Fruit fly (Drosophila melanogaster): Measurements from ENCODE around the gene Rrp6.

The Rrp6 gene

dm6 chr3R:14846924-14847599 is 39.0 kb downstream of the Rrp6 start (continued):
- peak; percentile 17; the same call in 1 of the 3 replicates for TF ChIP-seq so (GFP tag; IDR thresholded peaks at IDR 0.05)
- TF ChIP-seq fd3F (GFP tag; optimal IDR thresholded peaks at IDR 0.05) = no peak
- TF ChIP-seq ttk (GFP tag; IDR thresholded peaks at IDR 0.05) = 0 out of 2 replicates have a peak, but pooled peaks have one; percentile 37
- TF ChIP-seq dmrt99B (tag; optimal IDR thresholded peaks at IDR 0.05) = peak; percentile 9
- no peak for TF ChIP-seq Xbp1 (GFP tag; optimal IDR thresholded peaks at IDR 0.05)
- no peak for TF ChIP-seq ind (GFP tag; optimal IDR thresholded peaks at IDR 0.05)
- TF ChIP-seq Ptx1 (GFP tag; IDR thresholded peaks at IDR 0.05) = peak; percentile 31; the same call in 1 of the 2 replicates
- no peak for TF ChIP-seq CG15479 (GFP tag; optimal IDR thresholded peaks at IDR 0.05)
- TF ChIP-seq Neu2 (GFP tag; optimal IDR thresholded peaks at IDR 0.05; ENCODE audit: borderline replicate concordance) = no peak
- no peak for TF ChIP-seq Hr51 (GFP tag; optimal IDR thresholded peaks at IDR 0.05)
- no peak for TF ChIP-seq CG17328 (GFP tag; IDR thresholded peaks at IDR 0.05)

DNA sequence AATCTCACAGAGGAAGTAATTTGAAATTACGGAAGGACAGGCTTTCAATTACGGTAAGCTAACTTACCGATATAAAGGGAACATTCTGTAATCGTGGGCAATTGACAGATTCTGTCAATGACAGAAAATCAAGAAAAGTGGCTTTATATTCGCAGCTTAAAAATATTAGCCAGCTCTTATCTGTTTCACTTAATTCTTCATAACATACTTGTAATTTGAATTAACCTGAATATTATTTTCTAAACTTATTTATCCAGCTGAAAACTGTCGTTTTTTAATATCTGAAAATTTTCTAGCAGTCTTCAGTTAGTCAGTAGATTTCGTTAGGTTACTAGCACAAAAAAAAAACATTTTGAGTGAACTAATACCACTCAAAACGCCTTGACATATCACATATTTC is 41.3 kb downstream of the Rrp6 start, which contains the start of gene CG3610:
TSS of gene CG3610 (plus strand) at position 301 of the 400 bp plus-strand sequence.
- TF ChIP-seq CG11093 (GFP tag; IDR thresholded peaks at IDR 0.05) (no peak), fru (optimal IDR thresholded peaks at IDR 0.05) (no peak), CG4617 (GFP tag; optimal IDR thresholded peaks at IDR 0.05; ENCODE audit: borderline replicate concordance) (no peak), CoRest (tag; optimal IDR thresholded peaks at IDR 0.05) (no peak), CG12769 (tag; optimal IDR thresholded peaks at IDR 0.05) (no peak), peb (GFP tag; IDR thresholded peaks at IDR 0.05) (no peak), ase (GFP tag; IDR thresholded peaks at IDR 0.05) (no peak), odd (GFP tag; optimal IDR thresholded peaks at IDR 0.05) (no peak), CG10209 (GFP tag; optimal IDR thresholded peaks at IDR 0.05) (no peak), zen2 (GFP tag; IDR thresholded peaks at IDR 0.05; ENCODE audit: partially characterized antibody) (no peak), usp (GFP tag; optimal IDR thresholded peaks at IDR 0.05) (no peak), insv (GFP tag; optimal IDR thresholded peaks at IDR 0.05) (no peak), Ssrp (tag; optimal IDR thresholded peaks at IDR 0.05) (no peak), E2f1 (GFP tag; IDR thresholded peaks at IDR 0.05) (no peak), CG4424 (GFP tag; optimal IDR thresholded peaks at IDR 0.05) (no peak), CG11504 (tag; optimal IDR thresholded peaks at IDR 0.05) (no peak)
